Fruit fly (Drosophila melanogaster): ENCODE results near the gene Or33a.

Gene Or33a

dm6 chr2L:11931603-11932002 lies 2.7 kb upstream of the Or33a start (continued):
- TF ChIP-seq dmrt99B (tag; optimal IDR thresholded peaks at IDR 0.05) (peak; percentile 50), CG4424 (GFP tag; optimal IDR thresholded peaks at IDR 0.05) (peak; percentile 11), BtbVII (GFP tag; optimal IDR thresholded peaks at IDR 0.05) (peak; percentile 9), bsh (GFP tag; optimal IDR thresholded peaks at IDR 0.05) (no peak), gem (tag; optimal IDR thresholded peaks at IDR 0.05) (peak; percentile 38), CG5180 (GFP tag; optimal IDR thresholded peaks at IDR 0.05) (peak; percentile 19), CG7839 (tag; optimal IDR thresholded peaks at IDR 0.05) (peak; percentile 54), CG3407 (GFP tag; optimal IDR thresholded peaks at IDR 0.05) (no peak), CG18619 (GFP tag; optimal IDR thresholded peaks at IDR 0.05) (peak; percentile 26), rib (GFP tag; IDR thresholded peaks at IDR 0.05) (no peak), CG11504 (tag; optimal IDR thresholded peaks at IDR 0.05) (peak; percentile 67), Ptx1 (GFP tag; IDR thresholded peaks at IDR 0.05) (peak; percentile 31; the same call in 1 of the 2 replicates), Gsc (GFP tag; IDR thresholded peaks at IDR 0.05) (no peak), Hmr (GFP tag; optimal IDR thresholded peaks at IDR 0.05) (peak; percentile 27), fd96Cb (tag; optimal IDR thresholded peaks at IDR 0.05) (peak; percentile 8), sens (GFP tag) (peak; percentile 42), PHDP (tag; optimal IDR thresholded peaks at IDR 0.05) (no peak), CG16815 (GFP tag; optimal IDR thresholded peaks at IDR 0.05) (no peak), Camta (GFP tag; optimal IDR thresholded peaks at IDR 0.05) (no peak), Oli (tag; optimal IDR thresholded peaks at IDR 0.05) (peak; percentile 16), Scr (GFP tag; IDR thresholded peaks at IDR 0.05; ENCODE audit: partially characterized antibody) (no peak), CG9727 (GFP tag; optimal IDR thresholded peaks at IDR 0.05) (peak; percentile 12), CG15601 (tag; optimal IDR thresholded peaks at IDR 0.05) (no peak), cad (GFP tag; optimal IDR thresholded peaks at IDR 0.05) (no peak), seq (GFP tag; IDR thresholded peaks at IDR 0.05) (no peak), CG11456 (GFP tag; IDR thresholded peaks at IDR 0.05) (0 out of 3 replicates have a peak, but pooled peaks have one; percentile 6), sisA (GFP tag; IDR thresholded peaks at IDR 0.05) (peak; percentile 46; the same call in 1 of the 2 replicates), CoRest (tag; optimal IDR thresholded peaks at IDR 0.05) (peak; percentile 49), bcd (GFP tag; optimal IDR thresholded peaks at IDR 0.05) (peak; percentile 29), CG13894 (tag; optimal IDR thresholded peaks at IDR 0.05) (no peak), CG31441 (GFP tag; IDR thresholded peaks at IDR 0.05) (peak; percentile 43; the same call in 1 of the 2 replicates), NfI (GFP tag; optimal IDR thresholded peaks at IDR 0.05) (peak; percentile 4), MBD-R2 (GFP tag; IDR thresholded peaks at IDR 0.05) (no peak), CG32767 (GFP tag; IDR thresholded peaks at IDR 0.05) (no peak), HHEX (GFP tag; optimal IDR thresholded peaks at IDR 0.05) (peak; percentile 8), jing (GFP tag; optimal IDR thresholded peaks at IDR 0.05) (no peak), eve (GFP tag; optimal IDR thresholded peaks at IDR 0.05) (peak in 1 of 2 experiments; percentile 45), dati (GFP tag; IDR thresholded peaks at IDR 0.05) (no peak), CG2678 (tag; optimal IDR thresholded peaks at IDR 0.05) (peak; percentile 68), C15 (GFP tag; IDR thresholded peaks at IDR 0.05) (no peak), dimm (GFP tag; IDR thresholded peaks at IDR 0.05) (no peak), CG3847 (GFP tag; IDR thresholded peaks at IDR 0.05) (no peak), esg (GFP tag; conservative IDR thresholded peaks at IDR 0.05) (0 out of 2 replicates have a peak, but pooled peaks have one; percentile 11), Ets65A (GFP tag) (peak; percentile 72), kah (GFP tag; optimal IDR thresholded peaks at IDR 0.05) (no peak), dpn (GFP tag; optimal IDR thresholded peaks at IDR 0.05) (peak in 1 of 2 experiments; percentile 1), nmo (GFP tag; optimal IDR thresholded peaks at IDR 0.05) (peak; percentile 56), ara (GFP tag; IDR thresholded peaks at IDR 0.05) (no peak), caup (GFP tag; optimal IDR thresholded peaks at IDR 0.05; ENCODE audit: severe bottlenecking) (peak; percentile 6), CG31365 (tag; optimal IDR thresholded peaks at IDR 0.05) (no peak), H2.0 (GFP tag; IDR thresholded peaks at IDR 0.05) (no peak)

Measured in whole organism, embryonic.